Worm (Caenorhabditis elegans) whole organism, L4/young adult: ENCODE measurements around the gene sel-11.

ENCODE experiments used
- W03F9.2 ChIP-seq: fragments of 150-350 bp; optimal IDR thresholded peaks from 2 replicates; lab custom pipeline; 2014; ENCODE audit warnings: missing biosample characterization, missing genetic modification characterization
- dao-5 ChIP-seq: sonication (generic microtip); optimal IDR thresholded peaks from 2 replicates; lab custom pipeline; 2016; ENCODE audit warnings: missing genotype, missing genetic modification characterization, moderate library complexity, missing compliant biosample characterization

DNA sequence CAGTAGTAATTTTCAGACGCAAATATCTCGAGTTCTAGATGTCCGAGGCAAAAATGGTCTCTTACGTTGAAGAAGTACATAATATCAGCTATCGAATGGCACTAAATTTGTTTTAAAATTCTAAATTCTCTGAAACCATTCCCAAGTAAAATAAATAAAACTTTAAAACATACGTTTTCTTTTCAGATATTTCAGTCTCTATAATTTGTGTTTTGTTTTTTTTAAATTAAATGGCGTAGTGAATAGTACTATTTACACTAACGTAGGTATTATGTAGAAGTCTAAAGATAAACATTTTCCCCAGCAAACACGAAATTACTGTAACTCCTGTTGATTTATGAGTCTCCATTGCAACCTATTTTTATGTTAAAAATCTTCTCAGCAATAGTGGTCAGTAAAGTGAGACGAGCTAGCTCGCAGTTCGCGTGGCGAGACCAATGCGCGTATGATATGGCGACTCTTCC lies 50.2 kb downstream of the sel-11 start:
- TF ChIP-seq W03F9.2 (tag; lab: Kevin White, UChicago) (no peak), dao-5 (tag; lab: Kevin White, UChicago) (no peak)
